Worm (Caenorhabditis elegans) whole organism, midembryonic: Measurements from ENCODE around the gene sre-53.
A peak's percentile ranks its signal among the peaks of the same experiment; 100 is the strongest.
"Not testable (repeated sequence)": the region's sequence is repeated elsewhere in the genome, so short reads cannot be mapped to it uniquely, and the experiment has no call there.

ENCODE experiments used
- T22C8.4 ChIP-seq: fragments of 200-800 bp; sonication (Bioruptor generic); IDR thresholded peaks from 2 replicates; pipeline ENCODE4 v1.3.6; 2022; ENCODE audit warnings: missing genetic modification characterization, missing compliant biosample characterization
- cog-1 ChIP-seq: sonication (generic microtip); optimal IDR thresholded peaks from 2 replicates; lab custom pipeline; 2016; ENCODE audit warnings: missing genetic modification characterization, missing compliant biosample characterization
- flt-1 ChIP-seq: fragments of 200-800 bp; sonication (Bioruptor generic); IDR thresholded peaks from 2 replicates; pipeline ENCODE4 v1.3.6; 2022; ENCODE audit warnings: missing genetic modification characterization, missing compliant biosample characterization
- klf-2 ChIP-seq: fragments of 200-800 bp; sonication (Bioruptor generic); conservative IDR thresholded peaks from 2 replicates; pipeline ENCODE4 v1.3.6; 2022; ENCODE audit warnings: missing genetic modification reagents, missing genetic modification characterization, missing compliant biosample characterization
- med-1 ChIP-seq: sonication (generic microtip); optimal IDR thresholded peaks from 2 replicates; lab custom pipeline; 2017; ENCODE audit warnings: missing genetic modification characterization, mild to moderate bottlenecking, missing compliant biosample characterization, antibody characterized with exemption, missing genetic modification reagents; ENCODE audit not compliant: insufficient read depth
- ref-1 ChIP-seq: fragments of 200-800 bp; sonication (Bioruptor generic); conservative IDR thresholded peaks from 2 replicates; pipeline ENCODE4 v1.3.6; 2022; ENCODE audit warnings: missing genetic modification reagents, missing genetic modification characterization, missing compliant biosample characterization
- tab-1 ChIP-seq: fragments of 200-800 bp; sonication (Bioruptor generic); IDR thresholded peaks from 2 replicates; pipeline ENCODE4 v1.3.6; 2022; ENCODE audit warnings: missing genetic modification characterization, missing compliant biosample characterization
- ztf-23 ChIP-seq: fragments of 200-800 bp; sonication (Bioruptor generic); IDR thresholded peaks from 2 replicates; pipeline ENCODE4 v1.3.6; 2022; ENCODE audit warnings: missing genetic modification reagents, missing genetic modification characterization, missing compliant biosample characterization
- ztf-29 ChIP-seq: fragments of 200-800 bp; sonication (Bioruptor generic); IDR thresholded peaks from 2 replicates; pipeline ENCODE4 v1.3.6; 2022; ENCODE audit warnings: missing genetic modification reagents, missing genetic modification characterization, missing compliant biosample characterization

Gene sre-53

DNA sequence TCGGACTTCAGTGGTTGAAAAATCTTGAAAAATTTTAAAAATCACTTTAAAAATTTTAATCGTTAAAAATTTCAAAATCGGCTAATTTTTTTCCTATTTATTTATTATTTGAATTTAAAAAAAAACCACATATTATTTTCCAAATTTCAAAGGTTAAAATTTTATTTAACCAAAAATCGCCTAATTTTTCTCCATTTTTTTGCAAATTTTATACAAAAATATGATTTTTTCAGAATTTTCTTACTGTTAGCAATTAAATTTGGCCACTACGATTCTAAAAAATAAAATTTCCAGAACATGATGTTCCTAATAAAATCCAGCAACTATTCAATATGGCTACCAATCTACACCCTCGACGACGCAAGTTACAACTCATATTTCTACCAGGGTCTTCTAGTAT is 9.4 kb upstream of the sre-53 start, which contains the start of gene sre-54:
Gene sre-54 (plus strand): TSS at position 301 of the 400 bp plus-strand sequence.
- TF ChIP-seq flt-1 (GFP tag; lab: Robert Waterston, UW) = no peak
- TF ChIP-seq T22C8.4 (GFP tag; lab: Robert Waterston, UW) = no peak
- no peak for TF ChIP-seq ztf-23

DNA sequence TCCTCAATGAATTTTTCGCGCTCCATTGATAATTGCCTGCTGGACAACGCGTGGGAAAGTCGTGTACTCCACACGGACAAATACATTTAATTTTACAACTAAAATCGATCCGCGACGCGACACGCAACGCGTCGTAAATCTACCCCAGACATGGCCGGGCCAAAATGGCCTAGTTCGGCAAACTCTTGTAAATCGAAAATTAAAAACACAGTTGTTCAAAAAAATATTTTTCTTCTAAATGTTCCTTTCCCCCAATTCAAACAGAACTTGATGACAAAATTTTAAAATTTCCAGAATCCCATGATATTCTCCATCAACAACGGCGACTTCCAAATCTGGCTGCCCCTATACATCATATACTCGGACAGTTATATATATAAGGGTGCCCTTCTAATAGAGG is 5.8 kb upstream of the sre-53 start, which contains the start of gene sre-55:
Gene sre-55 (plus strand): TSS at position 301 of the 400 bp plus-strand sequence.
- no peak for TF ChIP-seq flt-1 (GFP tag; lab: Robert Waterston, UW)
- no peak for TF ChIP-seq ztf-23
- TF ChIP-seq klf-2 = no peak
- TF ChIP-seq tab-1 (GFP tag; lab: Robert Waterston, UW) = no peak
- no peak for TF ChIP-seq cog-1 (tag; lab: Kevin White, UChicago)
- TF ChIP-seq T22C8.4 (GFP tag; lab: Robert Waterston, UW) = no peak
- no peak for TF ChIP-seq ref-1 (GFP tag; lab: Robert Waterston, UW)
- no peak for TF ChIP-seq med-1 (GFP tag; lab: Kevin White, UChicago)
- TF ChIP-seq ztf-29 = no peak

ce11 chrII:12324159-12324558 is 954 bp upstream of the sre-53 start, which contains the start of gene sre-56:
Gene sre-56, plus strand, starts transcription at chrII:12324459.
- no peak for TF ChIP-seq klf-2
- TF ChIP-seq T22C8.4 (GFP tag; lab: Robert Waterston, UW) = no peak
- TF ChIP-seq cog-1 (tag; lab: Kevin White, UChicago) = no peak
- no peak for TF ChIP-seq tab-1 (GFP tag; lab: Robert Waterston, UW)
- no peak for TF ChIP-seq ref-1 (GFP tag; lab: Robert Waterston, UW)
- TF ChIP-seq ztf-23 = no peak
- no peak for TF ChIP-seq flt-1 (GFP tag; lab: Robert Waterston, UW)

ce11 chrII:12318541-12318940 is 4.7 kb downstream of the sre-53 start, which contains the start of gene sre-49:
Gene sre-49, plus strand, starts transcription at chrII:12318841.
- not testable (repeated sequence) for TF ChIP-seq flt-1 (GFP tag; lab: Robert Waterston, UW); cog-1 (tag; lab: Kevin White, UChicago); ref-1 (GFP tag; lab: Robert Waterston, UW)

DNA sequence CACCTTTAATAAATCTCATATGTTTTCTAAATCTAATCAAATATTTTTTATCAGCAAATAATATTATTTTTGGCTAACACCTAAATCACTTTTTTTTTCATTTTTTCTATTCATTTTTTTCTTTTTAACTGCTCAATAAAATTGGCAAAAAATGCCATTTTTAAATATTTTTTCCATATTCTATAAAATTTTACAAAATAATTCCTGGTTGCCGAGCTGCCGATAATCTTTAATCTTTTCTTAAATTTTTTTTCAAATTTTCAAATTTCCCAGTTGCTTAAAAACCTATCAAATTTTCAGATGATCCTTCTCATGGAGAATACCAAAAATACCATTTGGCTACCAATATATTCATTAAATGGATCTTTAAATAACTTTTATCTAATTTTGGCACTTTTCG is 11.6 kb downstream of the sre-53 start, which contains the start of gene sre-51:
Gene sre-51 (plus strand): TSS at position 301 of the 400 bp plus-strand sequence.
- TF ChIP-seq cog-1 (tag; lab: Kevin White, UChicago) (no peak), T22C8.4 (GFP tag; lab: Robert Waterston, UW) (no peak), tab-1 (GFP tag; lab: Robert Waterston, UW) (no peak), ref-1 (GFP tag; lab: Robert Waterston, UW) (no peak), med-1 (GFP tag; lab: Kevin White, UChicago) (no peak), ztf-23 (no peak), klf-2 (no peak), flt-1 (GFP tag; lab: Robert Waterston, UW) (no peak), ztf-29 (no peak)

DNA sequence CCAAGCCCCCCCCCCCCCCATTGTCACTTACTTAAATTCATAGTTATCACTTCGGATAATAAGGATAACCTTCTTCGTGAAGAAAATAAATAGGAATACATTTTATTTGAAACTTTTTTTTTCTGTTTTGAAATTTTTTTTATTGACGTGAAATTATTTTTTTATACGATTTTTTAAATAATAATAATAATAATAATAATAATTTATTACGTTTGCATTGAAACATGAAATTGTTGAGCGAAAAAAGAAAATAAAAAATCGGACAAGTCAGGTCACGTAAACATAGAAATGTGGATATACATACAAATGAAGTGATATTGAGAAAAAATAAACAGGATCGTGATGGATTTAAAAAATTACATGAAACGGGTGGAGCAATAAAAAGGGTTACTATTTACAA is 13.6 kb downstream of the sre-53 start, which contains the start of gene C50E10.2:
Gene C50E10.2 (minus strand): TSS at position 101 of the 400 bp plus-strand sequence.
- TF ChIP-seq tab-1 (GFP tag; lab: Robert Waterston, UW) (no peak), med-1 (GFP tag; lab: Kevin White, UChicago) (no peak), ztf-29 (no peak), T22C8.4 (GFP tag; lab: Robert Waterston, UW) (no peak), cog-1 (tag; lab: Kevin White, UChicago) (no peak), ref-1 (GFP tag; lab: Robert Waterston, UW) (no peak), ztf-23 (no peak), flt-1 (GFP tag; lab: Robert Waterston, UW) (no peak), klf-2 (no peak)

- TF ChIP-seq med-1 (GFP tag; lab: Kevin White, UChicago) (no peak), T22C8.4 (GFP tag; lab: Robert Waterston, UW) (peak; percentile 67; the same call in 1 of the 2 replicates)
These were observed 20.1 kb downstream of the sre-53 start, which contains the start of gene sre-50 for ce11 chrII:12303142-12303541. Gene sre-50, plus strand, starts transcription at chrII:12303525.

DNA sequence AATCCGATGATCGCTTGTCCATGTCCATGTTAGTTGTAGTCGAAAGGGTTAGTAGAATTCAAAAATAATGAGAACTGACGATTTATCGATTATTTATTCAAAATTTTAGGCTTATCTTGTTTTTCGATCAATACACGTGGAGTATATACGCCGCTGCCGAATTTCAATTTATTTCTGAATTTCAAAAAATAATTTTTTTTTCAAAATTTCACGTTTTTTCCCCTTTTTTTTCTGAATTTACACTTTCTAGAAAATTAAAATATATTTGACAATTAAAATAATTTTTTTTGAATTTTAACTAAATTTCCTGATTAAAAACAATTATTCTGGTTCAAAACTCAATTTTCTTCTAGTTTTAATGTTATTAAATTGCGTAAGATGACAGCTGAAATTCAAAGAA is 20.9 kb downstream of the sre-53 start, which contains the start of gene C50E10.1:
Gene C50E10.1 (minus strand): TSS at position 101 of the 400 bp plus-strand sequence.
- TF ChIP-seq med-1 (GFP tag; lab: Kevin White, UChicago) (no peak), ref-1 (GFP tag; lab: Robert Waterston, UW) (no peak), flt-1 (GFP tag; lab: Robert Waterston, UW) (no peak), tab-1 (GFP tag; lab: Robert Waterston, UW) (no peak)

DNA sequence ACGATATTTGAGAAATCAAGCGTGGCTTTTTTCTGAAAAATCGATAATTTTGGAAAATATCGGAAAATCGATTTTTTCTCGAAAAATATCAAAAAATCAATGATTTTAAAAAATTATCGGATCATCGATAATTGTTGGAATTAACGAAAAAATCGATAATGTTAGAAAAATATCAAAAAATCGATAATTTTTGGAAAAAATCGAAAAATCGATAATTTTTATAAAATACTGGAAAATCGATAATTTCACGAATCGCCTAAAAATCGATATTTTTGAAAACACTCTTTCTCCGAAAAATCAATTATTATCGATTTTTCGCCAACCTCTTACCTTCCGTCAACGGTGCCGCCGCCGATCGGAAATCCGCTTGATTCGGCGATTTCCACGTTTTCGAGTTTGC is 22.0 kb downstream of the sre-53 start:
- TF ChIP-seq T22C8.4 (GFP tag; lab: Robert Waterston, UW) (peak; percentile 95), ref-1 (GFP tag; lab: Robert Waterston, UW) (no peak)

DNA sequence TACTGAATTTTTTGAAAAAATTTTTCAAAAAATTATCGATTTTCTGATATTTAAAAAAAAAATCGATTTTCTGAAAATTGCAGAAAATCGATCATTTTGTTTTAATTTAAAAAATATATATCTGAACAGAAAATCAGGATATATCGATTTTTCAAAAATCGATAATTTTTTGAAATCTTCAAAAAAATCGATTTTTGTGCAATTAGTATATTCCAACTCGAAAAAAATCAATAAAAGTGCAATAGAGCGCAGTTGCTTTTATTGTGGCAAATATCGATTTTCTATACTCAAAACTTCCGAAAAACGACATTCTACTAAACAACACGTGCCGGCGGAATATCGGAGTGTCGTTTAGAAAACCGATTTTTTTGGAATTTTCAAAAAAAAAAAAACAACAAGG is 22.5 kb downstream of the sre-53 start:
- peak; percentile 84 for TF ChIP-seq T22C8.4 (GFP tag; lab: Robert Waterston, UW)
- no peak for TF ChIP-seq med-1 (GFP tag; lab: Kevin White, UChicago)
- TF ChIP-seq tab-1 (GFP tag; lab: Robert Waterston, UW) = no peak

- TF ChIP-seq ztf-23 (no peak), flt-1 (GFP tag; lab: Robert Waterston, UW) (no peak), T22C8.4 (GFP tag; lab: Robert Waterston, UW) (no peak), cog-1 (tag; lab: Kevin White, UChicago) (no peak), med-1 (GFP tag; lab: Kevin White, UChicago) (no peak), tab-1 (GFP tag; lab: Robert Waterston, UW) (no peak), klf-2 (no peak), ztf-29 (no peak), ref-1 (GFP tag; lab: Robert Waterston, UW) (no peak)
These were observed 26.6 kb downstream of the sre-53 start for ce11 chrII:12296591-12296990.
